Fruit fly (Drosophila melanogaster): ENCODE measurements around the gene Lectin-galC1.

dm6 chr2L:19438685-19439597 lies 21.7 kb downstream of the Lectin-galC1 start:
- no peak for TF ChIP-seq psq (GFP tag; optimal IDR thresholded peaks at IDR 0.05)
- TF ChIP-seq br (optimal IDR thresholded peaks at IDR 0.05) = no peak
- TF ChIP-seq CG10267 (tag; optimal IDR thresholded peaks at IDR 0.05) = no peak
- TF ChIP-seq Sox102F (GFP tag; optimal IDR thresholded peaks at IDR 0.05) = no peak
- TF ChIP-seq CG17802 (tag; optimal IDR thresholded peaks at IDR 0.05) = no peak
- no peak for TF ChIP-seq stwl (tag; optimal IDR thresholded peaks at IDR 0.05)
- no peak for TF ChIP-seq cato (GFP tag; optimal IDR thresholded peaks at IDR 0.05; ENCODE audit: borderline replicate concordance)

All from whole organism, embryonic.